Worm (Caenorhabditis elegans): ENCODE results near the gene kqt-1.

DNA sequence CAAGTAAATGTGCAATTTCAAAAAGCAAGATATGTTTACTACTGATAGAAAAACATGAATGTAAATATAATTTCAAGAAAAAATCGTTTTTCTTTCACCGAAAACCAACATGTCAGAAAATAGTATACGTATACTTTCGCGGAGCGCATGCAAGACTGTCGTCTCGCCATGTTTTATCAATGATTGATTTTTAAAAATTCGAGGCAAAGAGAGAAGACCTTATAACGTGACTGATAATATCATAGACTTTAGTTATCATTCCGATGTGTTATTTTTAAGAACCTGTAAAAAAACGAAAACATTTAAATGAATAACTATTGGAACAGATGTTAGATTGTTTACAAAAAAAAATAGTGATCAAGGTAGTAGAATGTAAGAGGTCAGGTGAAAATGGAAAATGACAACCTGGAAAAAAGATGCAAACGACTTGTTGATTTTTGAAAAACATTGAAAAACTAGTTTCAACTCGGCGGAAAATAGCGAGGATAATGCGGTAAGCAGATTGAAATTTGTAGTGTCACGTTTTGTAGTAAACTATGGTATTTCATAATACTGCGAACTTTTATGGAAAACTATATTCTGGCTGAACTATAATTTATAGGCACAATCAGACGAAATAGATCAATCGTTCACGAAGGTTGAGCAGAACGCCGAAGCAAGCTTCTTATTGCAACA, 27.7 kb downstream of the kqt-1 start:
- no peak for TF ChIP-seq tra-4 (tag; optimal IDR thresholded peaks at IDR 0.05)
- TF ChIP-seq sea-1 (GFP tag; conservative IDR thresholded peaks at IDR 0.05) = no peak
